Worm (Caenorhabditis elegans) whole organism, late embryonic: ENCODE measurements around the gene C06B8.7.

Experiments
- che-1 ChIP-seq: sonication (generic microtip); optimal IDR thresholded peaks from 2 replicates; lab custom pipeline; 2016; ENCODE audit warnings: mild to moderate bottlenecking, missing genetic modification characterization, missing compliant biosample characterization
- elt-2 ChIP-seq: sonication (generic microtip); optimal IDR thresholded peaks from 2 replicates; lab custom pipeline; 2016; ENCODE audit warnings: missing genetic modification reagents, missing genetic modification characterization, missing compliant biosample characterization
- ets-4 ChIP-seq: sonication (generic microtip); optimal IDR thresholded peaks from 2 replicates; lab custom pipeline; 2016; ENCODE audit warnings: missing genetic modification characterization, missing compliant biosample characterization

- TF ChIP-seq elt-2 (tag; lab: Kevin White, UChicago) (no peak), che-1 (no peak), ets-4 (tag; lab: Kevin White, UChicago) (no peak)
These were observed 6.0 kb upstream of the C06B8.7 start, which contains the start of gene str-264 for ce11 chrV:15492518-15492917.
